Worm (Caenorhabditis elegans) whole organism, early embryonic: ENCODE results near the gene arrd-25.
A peak's percentile ranks its signal among the peaks of the same experiment; 100 is the strongest.

Experiments used
- F13C5.2 ChIP-seq: sonication (generic microtip); optimal IDR thresholded peaks from 2 replicates; lab custom pipeline; 2017; ENCODE audit warnings: mild to moderate bottlenecking, missing genetic modification characterization, inconsistent platforms, missing compliant biosample characterization
- aly-1 ChIP-seq: sonication (generic microtip); optimal IDR thresholded peaks from 2 replicates; lab custom pipeline; 2016; ENCODE audit warnings: missing genetic modification characterization, missing compliant biosample characterization
- ama-1 ChIP-seq: fragments of 150-350 bp; optimal IDR thresholded peaks from 2 replicates; lab custom pipeline; 2014
- ceh-13 ChIP-seq: fragments of 200-800 bp; sonication (Bioruptor generic); optimal IDR thresholded peaks from 2 replicates; lab custom pipeline; 2018; ENCODE audit warnings: mild to moderate bottlenecking, missing genetic modification characterization, missing compliant biosample characterization
- ceh-36 ChIP-seq: sonication (generic microtip); optimal IDR thresholded peaks from 2 replicates; lab custom pipeline; 2016; ENCODE audit warnings: missing genetic modification characterization, inconsistent platforms, missing compliant biosample characterization
- ets-7 ChIP-seq: sonication (generic microtip); optimal IDR thresholded peaks from 2 replicates; lab custom pipeline; 2016; ENCODE audit warnings: missing genotype, missing genetic modification characterization, missing compliant biosample characterization
- flt-1 ChIP-seq: fragments of 200-800 bp; sonication (Bioruptor generic); IDR thresholded peaks from 2 replicates; pipeline ENCODE4 v1.3.6; 2022; ENCODE audit warnings: missing genetic modification characterization, missing compliant biosample characterization
- hmg-4 ChIP-seq: fragments of 200-800 bp; sonication (Bioruptor generic); optimal IDR thresholded peaks from 2 replicates; lab custom pipeline; 2018; ENCODE audit warnings: mild to moderate bottlenecking, missing genetic modification characterization, missing compliant biosample characterization
- hnd-1 ChIP-seq: sonication (generic microtip); optimal IDR thresholded peaks from 2 replicates; lab custom pipeline; 2016; ENCODE audit warnings: missing genetic modification characterization, missing compliant biosample characterization
- scrt-1 ChIP-seq: fragments of 200-800 bp; sonication (Bioruptor generic); IDR thresholded peaks from 2 replicates; pipeline ENCODE4 v1.3.6; 2022; ENCODE audit warnings: missing genetic modification characterization, missing compliant biosample characterization
- sea-1 ChIP-seq: fragments of 200-800 bp; sonication (Bioruptor generic); conservative IDR thresholded peaks from 2 replicates; pipeline ENCODE4 v1.3.6; 2022; ENCODE audit warnings: missing genetic modification characterization, missing compliant biosample characterization
- tbx-11 ChIP-seq: fragments of 200-800 bp; sonication (Bioruptor generic); IDR thresholded peaks from 2 replicates; pipeline ENCODE4 v1.3.6; 2022; ENCODE audit warnings: missing genetic modification characterization, missing compliant biosample characterization
- tbx-37 ChIP-seq: fragments of 200-800 bp; sonication (Bioruptor generic); conservative IDR thresholded peaks from 2 replicates; pipeline ENCODE4 v1.3.6; 2022; ENCODE audit warnings: missing genetic modification reagents, missing genetic modification characterization, missing compliant biosample characterization
- tra-4 ChIP-seq: sonication (generic microtip); optimal IDR thresholded peaks from 2 replicates; lab custom pipeline; 2017; ENCODE audit warnings: missing genetic modification characterization, missing compliant biosample characterization

DNA sequence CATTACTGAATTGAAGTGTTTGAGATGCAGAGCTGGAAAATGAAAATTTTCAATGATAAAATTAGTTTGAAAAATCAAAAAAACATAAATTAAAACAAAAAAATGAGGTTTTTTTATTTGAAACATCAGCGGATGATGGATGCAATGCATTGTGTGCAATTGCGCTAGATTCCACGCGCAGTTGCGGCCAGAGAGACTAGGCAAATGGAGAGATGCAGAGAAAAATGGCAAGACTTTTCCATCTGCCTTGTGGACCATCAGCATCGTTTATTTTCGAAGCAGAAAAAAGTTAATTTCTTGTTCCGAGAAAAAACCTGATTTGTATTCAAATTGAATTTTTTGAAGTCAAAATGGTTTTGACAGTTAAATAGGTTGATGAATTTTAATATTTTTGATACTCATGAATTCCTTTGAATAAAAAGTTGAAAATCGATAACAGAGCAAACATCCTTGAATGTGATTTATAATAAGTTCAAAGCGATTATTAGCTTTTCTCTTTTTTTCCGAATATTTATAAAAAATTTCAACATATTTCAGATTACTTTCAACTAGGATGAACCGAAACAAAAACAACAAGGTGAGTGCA is 37.7 kb upstream of the arrd-25 start, which contains the start of the genes C31E10.5 and C31E10.6:
- no peak for TF ChIP-seq ceh-13
- no peak for TF ChIP-seq hmg-4 (GFP tag; lab: Kevin White, UChicago)
- TF ChIP-seq ama-1 (lab: Kevin White, UChicago): no peak
- no peak for TF ChIP-seq sea-1 (GFP tag; lab: Robert Waterston, UW)
- no peak for TF ChIP-seq flt-1 (GFP tag; lab: Robert Waterston, UW)
- TF ChIP-seq ceh-36 (tag; lab: Kevin White, UChicago): no peak
- no peak for TF ChIP-seq tra-4 (tag; lab: Kevin White, UChicago)
- TF ChIP-seq aly-1: no peak
- 0 out of 2 replicates have a peak, but pooled peaks have one; percentile 9 for TF ChIP-seq tbx-37
- TF ChIP-seq hnd-1 (tag; lab: Kevin White, UChicago): no peak
- TF ChIP-seq ets-7 (tag; lab: Kevin White, UChicago): no peak
- 0 out of 2 replicates have a peak, but pooled peaks have one; percentile 34 for TF ChIP-seq scrt-1 (GFP tag; lab: Robert Waterston, UW)
- TF ChIP-seq F13C5.2 (tag; lab: Kevin White, UChicago): peak; percentile 66
- no peak for TF ChIP-seq tbx-11 (GFP tag; lab: Robert Waterston, UW)
